Worm (Caenorhabditis elegans) whole organism, L1 larva: Measurements from ENCODE around the gene Y56A3A.2.

Experiments used
- alr-1 ChIP-seq: fragments of 200-800 bp; sonication (Bioruptor generic); optimal IDR thresholded peaks from 2 replicates; lab custom pipeline; 2018; ENCODE audit warnings: borderline replicate concordance, mild to moderate bottlenecking, missing genetic modification characterization, missing compliant biosample characterization
- ceh-8 ChIP-seq: fragments of 200-800 bp; sonication (Bioruptor generic); optimal IDR thresholded peaks from 2 replicates; lab custom pipeline; 2018; ENCODE audit warnings: mild to moderate bottlenecking, missing genetic modification characterization, moderate library complexity, missing compliant biosample characterization
- ceh-82 ChIP-seq, 3 experiments: fragments of 150-350 bp in 1 of 3; sonication (generic microtip) in 2 of 3; optimal IDR thresholded peaks; 2 replicates each; lab custom pipeline; 2014 to 2017; ENCODE audit warnings: missing biosample characterization in 3 of 3, missing genetic modification characterization in 3 of 3
- dpl-1 ChIP-seq, 3 experiments: fragments of 150-350 bp in 2 of 3; sonication (generic microtip) in 1 of 3; optimal IDR thresholded peaks; 2 replicates each; lab custom pipeline; 2014 to 2017; ENCODE audit warnings: missing biosample characterization in 3 of 3, missing genetic modification characterization in 3 of 3, missing genetic modification reagents in 3 of 3
- dsc-1 ChIP-seq: sonication (generic microtip); optimal IDR thresholded peaks from 2 replicates; lab custom pipeline; 2016; ENCODE audit warnings: mild to moderate bottlenecking, missing genetic modification characterization, missing compliant biosample characterization
- efl-1 ChIP-seq, 4 experiments: fragments of 150-350 bp; optimal IDR thresholded peaks in 3 of 4; peaks in 1 of 4; 1 replicate in 1 of 4; 2 replicates in 3 of 4; lab custom pipeline; 2014; ENCODE audit warnings: missing biosample characterization in 2 of 4, missing genetic modification characterization in 2 of 4, missing genetic modification reagents in 2 of 4
- elt-2 ChIP-seq: sonication (generic microtip); optimal IDR thresholded peaks from 2 replicates; lab custom pipeline; 2016; ENCODE audit warnings: missing genetic modification characterization, mild to moderate bottlenecking, inconsistent platforms, missing compliant biosample characterization, missing genetic modification reagents
- elt-3 ChIP-seq, 6 experiments: fragments of 150-350 bp in 1 of 6; sonication (generic microtip); optimal IDR thresholded peaks; 2 replicates each; lab custom pipeline; 2017 to 2018; ENCODE audit warnings: missing biosample characterization in 6 of 6, missing genetic modification characterization in 6 of 6, inconsistent platforms in 1 of 6
- fkh-4 ChIP-seq: sonication (generic microtip); optimal IDR thresholded peaks from 2 replicates; lab custom pipeline; 2016; ENCODE audit warnings: missing compliant biosample characterization, missing genetic modification characterization, borderline replicate concordance
- hpl-2 ChIP-seq: fragments of 150-350 bp; optimal IDR thresholded peaks from 2 replicates; lab custom pipeline; 2014; ENCODE audit warnings: missing biosample characterization, missing genetic modification reagents, missing genetic modification characterization
- isw-1 ChIP-seq: fragments of 200-800 bp; sonication (Bioruptor generic); IDR thresholded peaks from 2 replicates; pipeline ENCODE4 v1.3.6; 2022; ENCODE audit warnings: missing genetic modification characterization, missing compliant biosample characterization
- lin-14 ChIP-seq: fragments of 200-800 bp; sonication (Bioruptor generic); optimal IDR thresholded peaks from 2 replicates; lab custom pipeline; 2018; ENCODE audit warnings: mild to moderate bottlenecking, missing genetic modification characterization, moderate library complexity, missing compliant biosample characterization
- lin-15B ChIP-seq: fragments of 150-350 bp; sonication (generic microtip); optimal IDR thresholded peaks from 3 replicates; lab custom pipeline; 2014; ENCODE audit warnings: missing biosample characterization, missing genetic modification characterization
- lin-35 ChIP-seq, 2 experiments: fragments of 150-350 bp; optimal IDR thresholded peaks; 2 replicates each; lab custom pipeline; 2014; ENCODE audit warnings: missing biosample characterization in 2 of 2, missing genetic modification characterization in 2 of 2, missing genetic modification reagents in 2 of 2
- lsy-2 ChIP-seq, 2 experiments: fragments of 150-350 bp; optimal IDR thresholded peaks; 2 replicates each; lab custom pipeline; 2014; ENCODE audit warnings: missing biosample characterization in 2 of 2, missing genetic modification characterization in 2 of 2
- mab-9 ChIP-seq: fragments of 200-800 bp; sonication (Bioruptor generic); IDR thresholded peaks from 2 replicates; pipeline ENCODE4 v1.3.6; 2022; ENCODE audit warnings: missing genetic modification reagents, missing genetic modification characterization, missing compliant biosample characterization
- nhr-47 ChIP-seq: sonication (generic microtip); optimal IDR thresholded peaks from 2 replicates; lab custom pipeline; 2016; ENCODE audit warnings: mild to moderate bottlenecking, missing genetic modification characterization, moderate library complexity, missing compliant biosample characterization
- nhr-77 ChIP-seq: fragments of 150-350 bp; optimal IDR thresholded peaks from 2 replicates; lab custom pipeline; 2014; ENCODE audit warnings: missing biosample characterization, missing genetic modification characterization
- nhr-85 ChIP-seq: sonication (generic microtip); peaks from one replicate; lab custom pipeline; 2016; ENCODE audit warnings: missing genetic modification characterization, inconsistent platforms, missing compliant biosample characterization
- pag-3 ChIP-seq: sonication (generic microtip); optimal IDR thresholded peaks from 2 replicates; lab custom pipeline; 2017; ENCODE audit warnings: missing genetic modification characterization, mild to moderate bottlenecking, missing compliant biosample characterization, antibody characterized with exemption, borderline replicate concordance; ENCODE audit not compliant: insufficient read depth
- skn-1 ChIP-seq: fragments of 150-350 bp; optimal IDR thresholded peaks from 2 replicates; lab custom pipeline; 2014; ENCODE audit warnings: missing biosample characterization, missing genetic modification characterization
- sox-4 ChIP-seq: sonication (generic microtip); optimal IDR thresholded peaks from 2 replicates; lab custom pipeline; 2016; ENCODE audit warnings: missing genetic modification characterization, missing compliant biosample characterization
- sptf-1 ChIP-seq: fragments of 150-350 bp; optimal IDR thresholded peaks from 2 replicates; lab custom pipeline; 2014; ENCODE audit warnings: missing biosample characterization, missing genetic modification characterization
- swsn-7 ChIP-seq: sonication (generic microtip); optimal IDR thresholded peaks from 2 replicates; lab custom pipeline; 2016; ENCODE audit warnings: missing genetic modification characterization, missing compliant biosample characterization
- unc-30 ChIP-seq: sonication (generic microtip); optimal IDR thresholded peaks from 2 replicates; lab custom pipeline; 2017; ENCODE audit warnings: missing biosample characterization, missing genetic modification characterization
- unc-98 ChIP-seq: fragments of 200-800 bp; sonication (Bioruptor generic); IDR thresholded peaks from 2 replicates; pipeline ENCODE4 v1.3.6; 2022; ENCODE audit warnings: missing genetic modification characterization, missing compliant biosample characterization

The Y56A3A.2 gene

DNA sequence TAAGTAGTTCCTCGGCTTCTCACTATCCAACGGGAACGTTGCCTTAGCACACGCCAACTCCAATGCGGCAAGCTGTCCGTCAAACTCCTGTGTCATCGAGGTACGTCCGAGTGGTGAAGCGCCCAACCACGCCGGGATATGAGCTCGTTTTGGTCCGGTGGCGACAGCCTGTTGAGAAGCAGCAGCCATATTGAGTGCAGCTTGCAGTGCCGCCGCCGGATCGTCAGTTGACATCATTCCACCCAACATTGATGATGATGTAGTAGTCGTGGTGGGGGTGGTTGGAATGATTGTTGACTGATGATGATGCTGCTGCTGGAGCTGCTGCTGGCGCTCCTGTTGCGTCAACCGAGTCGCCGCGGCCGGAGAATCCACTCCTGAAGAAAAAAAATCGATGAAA, 28.6 kb downstream of the Y56A3A.2 start:
- TF ChIP-seq nhr-77 (tag; lab: Kevin White, UChicago) (no peak), efl-1 (optimal IDR thresholded peaks at IDR 0.05; lab: Kevin White, UChicago) (no peak), efl-1 (GFP tag; optimal IDR thresholded peaks at IDR 0.05 in 1 of 2; lab: Kevin White, UChicago) (peak in 1 of 2 experiments; percentile 31), elt-2 (no peak)

DNA sequence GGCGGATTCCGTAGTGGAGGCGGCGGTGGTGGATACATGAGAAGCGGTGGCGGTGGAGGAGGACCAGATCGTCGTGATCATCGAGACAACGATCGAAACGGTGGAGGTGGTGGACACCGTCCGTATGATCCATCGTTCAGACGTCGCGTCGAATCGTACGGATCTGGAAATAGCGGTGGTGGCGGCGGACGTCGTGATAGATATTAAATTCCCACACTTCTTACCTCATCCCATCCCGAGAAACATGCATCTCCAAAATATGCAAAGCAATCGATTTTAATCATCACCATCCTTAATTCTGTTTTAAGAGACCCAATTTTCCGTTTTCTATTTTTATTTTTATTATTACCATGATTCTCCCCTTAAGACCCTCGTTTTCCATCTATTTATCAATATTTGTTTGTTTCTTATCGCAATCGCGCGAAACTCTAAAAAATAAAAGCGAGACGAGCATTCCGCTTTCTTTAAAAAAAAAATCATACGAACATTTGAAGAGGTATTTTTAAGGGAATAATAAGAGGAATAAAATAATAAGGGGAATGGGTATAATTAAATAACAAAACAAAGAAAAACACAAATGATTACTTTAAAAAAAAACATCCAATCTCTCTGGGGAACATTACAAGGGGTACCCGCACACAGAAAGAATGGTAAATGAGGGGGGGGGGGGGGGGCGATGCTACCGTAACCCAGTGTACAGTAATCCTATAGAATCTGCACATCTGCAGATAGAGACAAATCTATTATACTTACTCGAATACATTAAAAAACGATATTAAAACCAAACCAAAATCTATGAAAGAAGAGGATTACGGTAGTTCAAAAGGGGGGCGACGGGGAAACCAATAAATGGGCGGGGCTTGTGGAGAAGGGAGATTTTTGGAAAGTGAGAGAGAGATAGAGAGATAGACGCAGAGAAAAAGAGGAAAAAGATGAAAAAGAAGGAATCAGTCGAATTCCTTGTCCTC, 31.2 kb downstream of the Y56A3A.2 start:
- TF ChIP-seq unc-98 (GFP tag; lab: Robert Waterston, UW) = 0 out of 2 replicates have a peak, but pooled peaks have one; percentile 9
- no peak for TF ChIP-seq alr-1 (tag; lab: Kevin White, UChicago)
- no peak for TF ChIP-seq lin-14
- TF ChIP-seq elt-3 (tag; optimal IDR thresholded peaks at IDR 0.05; lab: Kevin White, UChicago) = no peak
- TF ChIP-seq lsy-2 (tag; optimal IDR thresholded peaks at IDR 0.05; lab: Kevin White, UChicago) = peak in 1 of 2 experiments; percentile 6
- TF ChIP-seq swsn-7 = no peak
- no peak for TF ChIP-seq lin-15B (tag; lab: Kevin White, UChicago)
- TF ChIP-seq isw-1 = no peak
- no peak for TF ChIP-seq dpl-1 (GFP tag; optimal IDR thresholded peaks at IDR 0.05; lab: Kevin White, UChicago)
- TF ChIP-seq ceh-82 (tag; optimal IDR thresholded peaks at IDR 0.05; lab: Kevin White, UChicago) = no peak
- no peak for TF ChIP-seq sox-4 (tag; lab: Kevin White, UChicago)
- no peak for TF ChIP-seq efl-1 (optimal IDR thresholded peaks at IDR 0.05; lab: Kevin White, UChicago)
- peak in 1 of 2 experiments; percentile 38 for TF ChIP-seq efl-1 (GFP tag; optimal IDR thresholded peaks at IDR 0.05 in 1 of 2; lab: Kevin White, UChicago)
- peak; percentile 34; the same call in 1 of the 2 replicates for TF ChIP-seq mab-9 (GFP tag; lab: Robert Waterston, UW)
- TF ChIP-seq hpl-2 (GFP tag; lab: Kevin White, UChicago) = no peak
- TF ChIP-seq dsc-1 = no peak
- no peak for TF ChIP-seq ceh-8 (GFP tag; lab: Kevin White, UChicago)
- no peak for TF ChIP-seq sptf-1 (tag; lab: Kevin White, UChicago)

DNA sequence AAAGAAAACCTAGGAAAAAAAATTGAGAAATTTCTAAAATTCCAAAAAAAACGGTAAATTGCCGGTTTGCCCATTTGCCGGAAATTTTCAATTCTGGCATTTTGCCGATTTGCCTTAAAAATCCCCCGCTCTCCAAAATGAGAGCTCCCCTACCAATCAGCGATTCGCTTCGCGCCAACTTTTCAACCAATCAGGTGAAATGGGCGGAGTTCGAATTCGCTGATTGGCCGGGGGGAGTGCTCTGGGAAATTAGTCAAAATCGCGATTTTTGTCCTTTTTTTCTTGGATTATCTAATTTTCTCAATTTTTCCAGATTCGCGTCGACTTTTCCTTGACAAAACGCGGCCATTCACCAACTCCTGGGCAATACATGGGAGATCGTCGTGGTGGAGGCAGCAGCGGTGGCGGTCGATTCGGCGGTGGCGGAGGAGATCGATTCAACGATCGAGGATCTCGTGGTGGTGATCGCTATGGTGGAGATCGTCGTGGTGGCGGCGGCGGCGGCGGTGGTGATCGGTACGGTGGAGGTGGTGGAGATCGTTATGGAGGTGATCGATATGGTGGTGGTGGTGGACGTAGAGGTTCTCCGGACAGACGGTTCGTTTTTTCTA, 32.4 kb downstream of the Y56A3A.2 start:
- TF ChIP-seq fkh-4 (tag; lab: Kevin White, UChicago) (no peak), efl-1 (optimal IDR thresholded peaks at IDR 0.05; lab: Kevin White, UChicago) (no peak), efl-1 (GFP tag; optimal IDR thresholded peaks at IDR 0.05 in 1 of 2; lab: Kevin White, UChicago) (peak in 1 of 2 experiments; percentile 27), nhr-85 (tag; lab: Kevin White, UChicago) (peak; percentile 14), unc-30 (no peak)
- TF ChIP-seq, all 84 proteins: peak for 2

DNA sequence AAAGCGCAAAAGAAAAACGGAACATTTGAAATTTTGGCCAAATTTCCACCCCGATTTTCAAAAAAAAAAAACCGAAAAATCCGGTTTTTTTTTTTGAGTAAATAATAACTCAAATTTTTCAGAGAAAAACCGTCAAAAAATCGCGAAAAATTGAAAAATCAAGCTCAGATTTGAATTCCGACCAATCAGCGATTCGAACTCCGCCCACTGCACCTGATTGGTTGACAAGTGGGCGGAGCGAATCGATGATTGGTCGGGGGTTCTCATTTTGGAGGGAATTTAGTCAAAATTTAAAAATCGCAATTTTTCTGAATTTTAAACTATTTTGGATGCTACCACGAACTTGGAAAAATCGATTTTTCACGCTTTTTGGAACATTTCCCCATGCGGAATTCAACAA, 33.0 kb downstream of the Y56A3A.2 start:
- no peak for TF ChIP-seq lin-35 (GFP tag; optimal IDR thresholded peaks at IDR 0.05; lab: Kevin White, UChicago)
- TF ChIP-seq skn-1 (tag; lab: Kevin White, UChicago) = no peak
- no peak for TF ChIP-seq efl-1 (optimal IDR thresholded peaks at IDR 0.05; lab: Kevin White, UChicago)
- peak in 1 of 2 experiments; percentile 33 for TF ChIP-seq efl-1 (GFP tag; optimal IDR thresholded peaks at IDR 0.05 in 1 of 2; lab: Kevin White, UChicago)
- TF ChIP-seq ceh-8 (GFP tag; lab: Kevin White, UChicago) = no peak
- no peak for TF ChIP-seq pag-3 (tag; lab: Kevin White, UChicago)

DNA sequence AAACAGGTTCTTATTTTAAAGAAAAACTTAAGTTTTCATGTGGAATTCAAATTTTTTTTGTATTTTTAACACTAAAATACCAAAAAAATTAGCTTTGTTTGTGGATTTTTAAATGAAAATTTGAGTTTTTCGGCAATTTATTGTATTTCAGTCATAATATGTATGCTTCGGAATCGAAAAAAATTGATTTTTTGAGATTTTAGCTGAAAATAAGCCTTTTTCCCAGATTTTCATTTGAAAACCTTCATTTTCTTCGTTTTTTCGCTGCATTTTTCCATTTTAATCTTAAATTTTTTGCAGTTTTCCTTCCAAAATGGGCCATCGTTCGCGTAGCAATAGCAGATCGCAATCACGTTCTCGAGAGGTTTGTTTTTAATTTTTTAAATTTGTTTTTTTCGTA, 35.9 kb downstream of the Y56A3A.2 start, which contains the start of gene rsp-8:
rsp-8 (plus strand) TSS at position 301 of the 400 bp plus-strand sequence.
- TF ChIP-seq nhr-85 (tag; lab: Kevin White, UChicago) (peak; percentile 2), nhr-47 (tag; lab: Kevin White, UChicago) (no peak), elt-3 (tag; optimal IDR thresholded peaks at IDR 0.05; lab: Kevin White, UChicago) (no peak)
- TF ChIP-seq, all 84 proteins: peak for 1
